Fruit fly (Drosophila melanogaster) whole organism: ENCODE measurements around the gene CG42870.

Experiments used
- CG8478 ChIP-seq: fragments of >200 bp; optimal IDR thresholded peaks from 2 replicates; lab custom pipeline; 2018; ENCODE audit warnings: inconsistent platforms
- EcR ChIP-seq, 2 experiments: fragments of >200 bp; optimal IDR thresholded peaks; 2 replicates each; lab custom pipeline; 2017; ENCODE audit warnings: missing biosample characterization in 2 of 2, missing genetic modification characterization in 2 of 2, missing genetic modification reagents in 2 of 2
- pan ChIP-seq: fragments of >200 bp; optimal IDR thresholded peaks from 2 replicates; lab custom pipeline; 2017
- psq ChIP-seq: fragments of >200 bp; optimal IDR thresholded peaks from 2 replicates; lab custom pipeline; 2017
- usp ChIP-seq: fragments of >200 bp; optimal IDR thresholded peaks from 2 replicates; lab custom pipeline; 2017; ENCODE audit warnings: missing biosample characterization, missing genetic modification characterization, mixed read lengths

dm6 chr3R:21744988-21745387 lies 7.8 kb upstream of the CG42870 start, which contains the start of gene CG31343:
- no peak for TF ChIP-seq psq (lab: Kevin White, UChicago)
- no peak for TF ChIP-seq EcR (GFP tag; optimal IDR thresholded peaks at IDR 0.05; lab: Kevin White, UChicago)
- no peak for TF ChIP-seq usp (GFP tag; lab: Kevin White, UChicago)
- no peak for TF ChIP-seq CG8478 (lab: Kevin White, UChicago)
- TF ChIP-seq pan (lab: Kevin White, UChicago): no peak
